Worm (Caenorhabditis elegans) whole organism, L4/young adult: ENCODE results near the gene mlc-4.

Experiments used
- W03F9.2 ChIP-seq: fragments of 150-350 bp; optimal IDR thresholded peaks from 2 replicates; lab custom pipeline; 2014; ENCODE audit warnings: missing biosample characterization, missing genetic modification characterization
- dao-5 ChIP-seq: sonication (generic microtip); optimal IDR thresholded peaks from 2 replicates; lab custom pipeline; 2016; ENCODE audit warnings: missing genotype, missing genetic modification characterization, moderate library complexity, missing compliant biosample characterization
- him-1 ChIP-seq: sonication (generic microtip); optimal IDR thresholded peaks from 2 replicates; lab custom pipeline; 2016; ENCODE audit warnings: missing genotype, missing genetic modification reagents, missing genetic modification characterization, missing compliant biosample characterization

- TF ChIP-seq W03F9.2 (tag; lab: Kevin White, UChicago) (no peak), him-1 (tag; lab: Kevin White, UChicago) (no peak), dao-5 (tag; lab: Kevin White, UChicago) (no peak)
Measured at ce11 chrIII:3343463-3343862, 50.1 kb downstream of the mlc-4 start.
